Worm (Caenorhabditis elegans): ENCODE results near the gene srt-73.

Gene srt-73

DNA sequence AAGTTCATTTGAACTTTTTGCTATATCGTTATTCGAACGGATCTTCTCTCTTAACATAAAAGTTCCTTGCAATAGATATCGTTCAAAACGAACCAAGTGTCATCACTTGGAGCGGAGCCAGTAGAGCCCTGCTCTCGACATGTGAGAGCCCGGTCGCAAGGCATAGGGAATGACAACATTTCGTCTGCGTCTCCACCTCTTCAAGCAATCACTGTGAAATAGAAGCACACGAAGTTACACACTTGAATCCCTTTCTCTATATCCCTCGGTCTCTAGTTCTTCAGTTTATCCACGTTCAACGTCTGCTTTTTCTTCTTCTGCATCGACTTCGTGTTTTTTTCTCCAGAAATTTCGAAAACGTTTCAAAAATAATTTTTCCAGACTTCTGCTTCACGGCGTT lies 24.2 kb downstream of the srt-73 start, which contains the start of gene C49H3.6:
Gene C49H3.6, plus strand, starts transcription at position 380 of the 400 bp plus-strand sequence.
- TF ChIP-seq tbx-37 (GFP tag; conservative IDR thresholded peaks at IDR 0.05): no peak
- TF ChIP-seq flt-1 (GFP tag; IDR thresholded peaks at IDR 0.05): no peak
- TF ChIP-seq ceh-36 (tag; optimal IDR thresholded peaks at IDR 0.05): no peak
- TF ChIP-seq hmg-4 (GFP tag; optimal IDR thresholded peaks at IDR 0.05): no peak
- no peak for TF ChIP-seq pes-1 (GFP tag; IDR thresholded peaks at IDR 0.05)
- no peak for TF ChIP-seq aly-1 (tag; optimal IDR thresholded peaks at IDR 0.05)
- TF ChIP-seq B0310.2 (tag; optimal IDR thresholded peaks at IDR 0.05): no peak
- no peak for TF ChIP-seq hmbx-1 (tag; optimal IDR thresholded peaks at IDR 0.05)
- TF ChIP-seq hnd-1 (tag; optimal IDR thresholded peaks at IDR 0.05): no peak

ce11 chrIV:7906643-7907042 lies 27.5 kb downstream of the srt-73 start:
- no peak for TF ChIP-seq B0310.2 (tag; optimal IDR thresholded peaks at IDR 0.05)
- no peak for TF ChIP-seq hnd-1 (tag; optimal IDR thresholded peaks at IDR 0.05)
- TF ChIP-seq hmg-4 (GFP tag; optimal IDR thresholded peaks at IDR 0.05): no peak
- no peak for TF ChIP-seq ceh-13 (GFP tag; optimal IDR thresholded peaks at IDR 0.05)
- no peak for TF ChIP-seq flt-1 (GFP tag; IDR thresholded peaks at IDR 0.05)
- TF ChIP-seq tbx-37 (GFP tag; conservative IDR thresholded peaks at IDR 0.05): no peak
- TF ChIP-seq F13C5.2 (tag; optimal IDR thresholded peaks at IDR 0.05): no peak
- no peak for TF ChIP-seq scrt-1 (GFP tag; IDR thresholded peaks at IDR 0.05)
- no peak for TF ChIP-seq tbx-11 (GFP tag; IDR thresholded peaks at IDR 0.05)
- TF ChIP-seq ets-7 (tag; optimal IDR thresholded peaks at IDR 0.05): no peak
- no peak for TF ChIP-seq ceh-36 (tag; optimal IDR thresholded peaks at IDR 0.05)
- no peak for TF ChIP-seq sea-1 (GFP tag; conservative IDR thresholded peaks at IDR 0.05)
- TF ChIP-seq tra-4 (tag; optimal IDR thresholded peaks at IDR 0.05): no peak
- no peak for TF ChIP-seq aly-1 (tag; optimal IDR thresholded peaks at IDR 0.05)
- no peak for TF ChIP-seq ama-1 (optimal IDR thresholded peaks at IDR 0.05)
- no peak for TF ChIP-seq pes-1 (GFP tag; IDR thresholded peaks at IDR 0.05)
- no peak for TF ChIP-seq hmbx-1 (tag; optimal IDR thresholded peaks at IDR 0.05)

- TF ChIP-seq hmg-4 (GFP tag; optimal IDR thresholded peaks at IDR 0.05) (peak; percentile 31), ets-7 (tag; optimal IDR thresholded peaks at IDR 0.05) (no peak)
Measured at ce11 chrIV:7909455-7910141, 30.5 kb downstream of the srt-73 start.

- TF ChIP-seq sea-1 (GFP tag; conservative IDR thresholded peaks at IDR 0.05) (no peak), hmbx-1 (tag; optimal IDR thresholded peaks at IDR 0.05) (no peak), flt-1 (GFP tag; IDR thresholded peaks at IDR 0.05) (no peak), F13C5.2 (tag; optimal IDR thresholded peaks at IDR 0.05) (no peak), hmg-4 (GFP tag; optimal IDR thresholded peaks at IDR 0.05) (no peak), ceh-36 (tag; optimal IDR thresholded peaks at IDR 0.05) (no peak)
Measured at ce11 chrIV:7910197-7910735, 31.1 kb downstream of the srt-73 start, which contains the start of the genes npp-27 and ntl-4. Gene npp-27 (minus strand): TSS chrIV:7910247. Gene ntl-4 (plus strand): TSS chrIV:7910575.

DNA sequence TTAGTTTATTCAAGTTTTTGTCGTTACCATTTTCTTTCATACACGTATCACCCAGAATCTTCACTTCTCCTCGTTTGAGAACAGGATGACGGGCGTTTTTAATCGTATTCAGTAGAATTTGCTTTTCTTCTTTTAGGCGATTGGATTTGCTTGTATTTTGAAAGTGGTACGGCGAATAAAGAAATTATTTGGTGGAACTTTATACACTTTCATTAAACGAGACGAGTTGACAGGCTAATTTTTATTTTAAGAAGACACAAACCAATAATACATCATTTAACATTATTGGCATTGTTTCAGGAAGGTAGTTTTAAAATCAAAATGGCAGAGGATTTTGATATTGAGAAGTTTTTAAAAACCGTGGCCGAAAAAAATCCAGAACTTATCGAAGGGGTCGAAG lies 35.9 kb downstream of the srt-73 start, which contains the start of gene C49H3.4:
Gene C49H3.4, plus strand, starts transcription at position 301 of the 400 bp plus-strand sequence.
- TF ChIP-seq ama-1 (optimal IDR thresholded peaks at IDR 0.05) (no peak), tra-4 (tag; optimal IDR thresholded peaks at IDR 0.05) (no peak), aly-1 (tag; optimal IDR thresholded peaks at IDR 0.05) (no peak), ceh-36 (tag; optimal IDR thresholded peaks at IDR 0.05) (no peak), hmbx-1 (tag; optimal IDR thresholded peaks at IDR 0.05) (no peak), ceh-13 (GFP tag; optimal IDR thresholded peaks at IDR 0.05) (no peak), ets-7 (tag; optimal IDR thresholded peaks at IDR 0.05) (no peak), flt-1 (GFP tag; IDR thresholded peaks at IDR 0.05) (no peak), pes-1 (GFP tag; IDR thresholded peaks at IDR 0.05) (no peak), tbx-37 (GFP tag; conservative IDR thresholded peaks at IDR 0.05) (no peak), scrt-1 (GFP tag; IDR thresholded peaks at IDR 0.05) (no peak), sea-1 (GFP tag; conservative IDR thresholded peaks at IDR 0.05) (no peak), hmg-4 (GFP tag; optimal IDR thresholded peaks at IDR 0.05) (no peak), tbx-11 (GFP tag; IDR thresholded peaks at IDR 0.05) (no peak), hnd-1 (tag; optimal IDR thresholded peaks at IDR 0.05) (no peak)

ce11 chrIV:7916907-7917306 lies 37.8 kb downstream of the srt-73 start:
- no peak for TF ChIP-seq tra-4 (tag; optimal IDR thresholded peaks at IDR 0.05)

ce11 chrIV:7917881-7918280 lies 38.8 kb downstream of the srt-73 start:
- TF ChIP-seq B0310.2 (tag; optimal IDR thresholded peaks at IDR 0.05) (no peak), pes-1 (GFP tag; IDR thresholded peaks at IDR 0.05) (no peak), ama-1 (optimal IDR thresholded peaks at IDR 0.05) (no peak), tra-4 (tag; optimal IDR thresholded peaks at IDR 0.05) (no peak), hmbx-1 (tag; optimal IDR thresholded peaks at IDR 0.05) (no peak), hnd-1 (tag; optimal IDR thresholded peaks at IDR 0.05) (no peak), ceh-36 (tag; optimal IDR thresholded peaks at IDR 0.05) (no peak), tbx-11 (GFP tag; IDR thresholded peaks at IDR 0.05) (no peak), hmg-4 (GFP tag; optimal IDR thresholded peaks at IDR 0.05) (no peak), aly-1 (tag; optimal IDR thresholded peaks at IDR 0.05) (no peak), ceh-13 (GFP tag; optimal IDR thresholded peaks at IDR 0.05) (no peak), flt-1 (GFP tag; IDR thresholded peaks at IDR 0.05) (no peak), ets-7 (tag; optimal IDR thresholded peaks at IDR 0.05) (no peak), sea-1 (GFP tag; conservative IDR thresholded peaks at IDR 0.05) (no peak), F13C5.2 (tag; optimal IDR thresholded peaks at IDR 0.05) (no peak), scrt-1 (GFP tag; IDR thresholded peaks at IDR 0.05) (no peak), tbx-37 (GFP tag; conservative IDR thresholded peaks at IDR 0.05) (no peak)

DNA sequence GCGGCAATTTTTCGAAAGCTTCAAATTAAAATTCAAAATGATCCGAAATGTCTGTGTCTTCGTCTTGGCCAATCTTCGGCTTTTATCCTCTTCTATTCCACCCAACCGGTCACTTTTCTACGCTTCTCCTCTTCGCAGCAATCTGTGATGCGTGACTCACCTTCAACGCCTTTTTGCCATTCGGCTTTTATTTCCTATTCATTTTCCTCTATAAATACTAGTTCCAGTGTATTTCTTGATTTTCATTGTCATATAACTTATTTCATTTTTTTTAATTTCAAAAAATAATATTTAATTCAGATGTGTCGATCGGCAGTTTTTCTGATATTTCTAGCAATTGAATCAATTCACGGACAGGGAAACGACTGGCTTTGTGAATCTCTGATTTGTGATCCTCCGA lies 41.0 kb downstream of the srt-73 start, which contains the start of gene C49H3.16:
Gene C49H3.16, plus strand, starts transcription at position 301 of the 400 bp plus-strand sequence.
- TF ChIP-seq aly-1 (tag; optimal IDR thresholded peaks at IDR 0.05): no peak
- no peak for TF ChIP-seq ceh-36 (tag; optimal IDR thresholded peaks at IDR 0.05)
- TF ChIP-seq B0310.2 (tag; optimal IDR thresholded peaks at IDR 0.05): no peak
- no peak for TF ChIP-seq tbx-11 (GFP tag; IDR thresholded peaks at IDR 0.05)
- TF ChIP-seq scrt-1 (GFP tag; IDR thresholded peaks at IDR 0.05): no peak
- TF ChIP-seq ceh-13 (GFP tag; optimal IDR thresholded peaks at IDR 0.05): no peak
- no peak for TF ChIP-seq hmbx-1 (tag; optimal IDR thresholded peaks at IDR 0.05)
- TF ChIP-seq pes-1 (GFP tag; IDR thresholded peaks at IDR 0.05): no peak
- TF ChIP-seq ets-7 (tag; optimal IDR thresholded peaks at IDR 0.05): no peak
- TF ChIP-seq ama-1 (optimal IDR thresholded peaks at IDR 0.05): no peak
- no peak for TF ChIP-seq hmg-4 (GFP tag; optimal IDR thresholded peaks at IDR 0.05)
- no peak for TF ChIP-seq flt-1 (GFP tag; IDR thresholded peaks at IDR 0.05)
- no peak for TF ChIP-seq tra-4 (tag; optimal IDR thresholded peaks at IDR 0.05)
- no peak for TF ChIP-seq sea-1 (GFP tag; conservative IDR thresholded peaks at IDR 0.05)
- TF ChIP-seq hnd-1 (tag; optimal IDR thresholded peaks at IDR 0.05): no peak
- no peak for TF ChIP-seq tbx-37 (GFP tag; conservative IDR thresholded peaks at IDR 0.05)
- TF ChIP-seq F13C5.2 (tag; optimal IDR thresholded peaks at IDR 0.05): no peak

Data from whole organism, early embryonic.